Fruit fly (Drosophila melanogaster) whole organism, embryonic: ENCODE measurements around the gene sesB.

Experiments
- Antp ChIP-seq: fragments of 200-800 bp; sonication (Bioruptor generic); optimal IDR thresholded peaks from 3 replicates; lab custom pipeline; 2016; ENCODE audit warnings: missing biosample characterization, missing genetic modification characterization
- C15 ChIP-seq: fragments of 200-800 bp; sonication (Bioruptor generic); IDR thresholded peaks from 3 replicates; pipeline ENCODE4 v1.3.6; 2022; ENCODE audit warnings: missing biosample characterization, missing genetic modification characterization
- CG10543 ChIP-seq: fragments of 200-800 bp; sonication (Bioruptor generic); optimal IDR thresholded peaks from 3 replicates; lab custom pipeline; 2017; ENCODE audit warnings: missing biosample characterization, mild to moderate bottlenecking, missing genetic modification characterization, moderate library complexity
- CG10979 ChIP-seq: fragments of 200-800 bp; sonication (Bioruptor generic); optimal IDR thresholded peaks from 2 replicates; lab custom pipeline; 2018; ENCODE audit warnings: missing biosample characterization, mild to moderate bottlenecking, missing genetic modification characterization, moderate library complexity
- CG12104 ChIP-seq: fragments of 200-800 bp; sonication (Bioruptor generic); optimal IDR thresholded peaks from 3 replicates; lab custom pipeline; 2016; ENCODE audit warnings: missing biosample characterization, missing genetic modification characterization
- CG14710 ChIP-seq: fragments of 200-800 bp; sonication (Bioruptor generic); optimal IDR thresholded peaks from 3 replicates; lab custom pipeline; 2019; ENCODE audit warnings: missing biosample characterization, mild to moderate bottlenecking, missing genetic modification characterization, moderate library complexity
- CG17186 ChIP-seq: fragments of 200-800 bp; sonication (Bioruptor generic); optimal IDR thresholded peaks from 3 replicates; lab custom pipeline; 2017; ENCODE audit warnings: missing biosample characterization, missing genetic modification reagents, missing genetic modification characterization
- CG17359 ChIP-seq: fragments of 200-800 bp; sonication (Bioruptor generic); optimal IDR thresholded peaks from 3 replicates; lab custom pipeline; 2018; ENCODE audit warnings: missing biosample characterization, mild to moderate bottlenecking, missing genetic modification characterization, moderate library complexity
- CG17612 ChIP-seq: fragments of 200-800 bp; sonication (Bioruptor generic); IDR thresholded peaks from 2 replicates; pipeline ENCODE4 v1.3.6; 2022; ENCODE audit warnings: missing biosample characterization, missing genetic modification characterization
- CG2116 ChIP-seq: fragments of 200-800 bp; sonication (Bioruptor generic); optimal IDR thresholded peaks from 3 replicates; lab custom pipeline; 2018; ENCODE audit warnings: missing biosample characterization, mild to moderate bottlenecking, missing genetic modification characterization
- CG2199 ChIP-seq: fragments of 200-800 bp; sonication (Bioruptor generic); IDR thresholded peaks from 3 replicates; pipeline ENCODE4 v1.3.6; 2022; ENCODE audit warnings: missing biosample characterization, missing genetic modification characterization
- CG3065 ChIP-seq: fragments of 200-800 bp; sonication (Bioruptor generic); optimal IDR thresholded peaks from 2 replicates; lab custom pipeline; 2016; ENCODE audit warnings: missing biosample characterization, missing genetic modification characterization
- CG33557 ChIP-seq: fragments of 200-800 bp; sonication (Bioruptor generic); optimal IDR thresholded peaks from 2 replicates; lab custom pipeline; 2019; ENCODE audit warnings: missing biosample characterization, mild to moderate bottlenecking, missing genetic modification characterization, moderate library complexity
- CG3726 ChIP-seq: fragments of 200-800 bp; sonication (Bioruptor generic); IDR thresholded peaks from 3 replicates; pipeline ENCODE4, ENCODE4 v1.3.6; 2022; ENCODE audit warnings: missing biosample characterization, missing genetic modification characterization
- CG3838 ChIP-seq: fragments of 200-800 bp; sonication (Bioruptor generic); optimal IDR thresholded peaks from 3 replicates; lab custom pipeline; 2016; ENCODE audit warnings: missing biosample characterization, missing genetic modification characterization
- CG6175 ChIP-seq: fragments of 200-800 bp; sonication (Bioruptor generic); IDR thresholded peaks from 3 replicates; pipeline ENCODE4 v1.3.6; 2022; ENCODE audit warnings: missing biosample characterization, missing genetic modification characterization
- CG9932 ChIP-seq: fragments of 200-800 bp; sonication (Bioruptor generic); IDR thresholded peaks from 2 replicates; pipeline ENCODE4 v1.3.6; 2022; ENCODE audit warnings: missing biosample characterization, missing genetic modification characterization
- CoRest ChIP-seq: fragments of 200-800 bp; sonication (Bioruptor generic); optimal IDR thresholded peaks from 3 replicates; lab custom pipeline; 2018; ENCODE audit warnings: missing biosample characterization, mild to moderate bottlenecking, missing genetic modification characterization, moderate library complexity
- Dll ChIP-seq: fragments of 200-800 bp; sonication (Bioruptor generic); IDR thresholded peaks from 4 replicates; pipeline ENCODE4 v1.3.6; 2022; ENCODE audit warnings: missing biosample characterization, missing genetic modification characterization; ENCODE audit not compliant: partially characterized antibody
- Gug ChIP-seq: fragments of 200-800 bp; sonication (Bioruptor generic); IDR thresholded peaks from 4 replicates; pipeline ENCODE4 v1.3.6; 2022; ENCODE audit warnings: missing biosample characterization, missing genetic modification characterization
- H15 ChIP-seq: fragments of 200-800 bp; sonication (Bioruptor generic); IDR thresholded peaks from 3 replicates; pipeline ENCODE4 v1.3.6; 2022; ENCODE audit warnings: missing biosample characterization, missing genetic modification characterization
- Hr78 ChIP-seq, 2 experiments: fragments of 200-800 bp in 1 of 2; fragments of >200 bp in 1 of 2; sonication (Bioruptor generic) in 1 of 2; optimal IDR thresholded peaks; 2 replicates each; lab custom pipeline; 2017 to 2019; ENCODE audit warnings: missing biosample characterization in 2 of 2, missing genetic modification characterization in 2 of 2, mild to moderate bottlenecking in 1 of 2, moderate library complexity in 1 of 2
- MTF-1 ChIP-seq: fragments of 200-800 bp; sonication (Bioruptor generic); optimal IDR thresholded peaks from 2 replicates; lab custom pipeline; 2018; ENCODE audit warnings: missing biosample characterization, mild to moderate bottlenecking, missing genetic modification characterization, borderline replicate concordance
- Mes4 ChIP-seq: fragments of 200-800 bp; sonication (Bioruptor generic); optimal IDR thresholded peaks from 2 replicates; lab custom pipeline; 2016; ENCODE audit warnings: missing biosample characterization, missing genetic modification characterization
- NC2β ChIP-seq: fragments of 200-800 bp; sonication (Bioruptor generic); optimal IDR thresholded peaks from 2 replicates; lab custom pipeline; 2016; ENCODE audit warnings: missing biosample characterization, missing genetic modification characterization
- Nf-YC ChIP-seq: fragments of 200-800 bp; optimal IDR thresholded peaks from 3 replicates; lab custom pipeline; 2019; ENCODE audit warnings: missing biosample characterization, mild to moderate bottlenecking, missing genetic modification characterization, moderate library complexity
- NfI ChIP-seq: fragments of 200-800 bp; sonication (Bioruptor generic); optimal IDR thresholded peaks from 3 replicates; lab custom pipeline; 2018; ENCODE audit warnings: missing biosample characterization, mild to moderate bottlenecking, missing genetic modification characterization, moderate library complexity
- TFAM ChIP-seq: fragments of 200-800 bp; sonication (Bioruptor generic); optimal IDR thresholded peaks from 2 replicates; lab custom pipeline; 2017; ENCODE audit warnings: missing biosample characterization, missing genetic modification characterization, inconsistent platforms
- YL-1 ChIP-seq: fragments of 200-800 bp; sonication (Bioruptor generic); optimal IDR thresholded peaks from 3 replicates; lab custom pipeline; 2017; ENCODE audit warnings: missing biosample characterization, mild to moderate bottlenecking, missing genetic modification characterization
- abd-A ChIP-seq: fragments of 200-800 bp; sonication (Bioruptor generic); optimal IDR thresholded peaks from 3 replicates; lab custom pipeline; 2019; ENCODE audit warnings: missing biosample characterization, mild to moderate bottlenecking, missing genetic modification characterization, moderate library complexity
- amos ChIP-seq: fragments of 200-800 bp; sonication (Bioruptor generic); IDR thresholded peaks from 2 replicates; pipeline ENCODE4 v1.3.6; 2022; ENCODE audit warnings: missing biosample characterization, missing genetic modification characterization; ENCODE audit not compliant: partially characterized antibody
- ato ChIP-seq: fragments of 200-800 bp; sonication (Bioruptor generic); IDR thresholded peaks from 2 replicates; pipeline ENCODE4 v1.3.6; 2022; ENCODE audit warnings: missing biosample characterization, missing genetic modification characterization; ENCODE audit not compliant: partially characterized antibody
- chn ChIP-seq: fragments of 200-800 bp; sonication (Bioruptor generic); optimal IDR thresholded peaks from 2 replicates; lab custom pipeline; 2016; ENCODE audit warnings: missing biosample characterization, missing genetic modification characterization
- fd64A ChIP-seq: fragments of 200-800 bp; sonication (Bioruptor generic); optimal IDR thresholded peaks from 3 replicates; lab custom pipeline; 2018; ENCODE audit warnings: missing biosample characterization, mild to moderate bottlenecking, missing genetic modification characterization
- gsb ChIP-seq: fragments of 200-800 bp; sonication (Bioruptor generic); IDR thresholded peaks from 2 replicates; pipeline ENCODE4 v1.3.6; 2022; ENCODE audit warnings: missing biosample characterization, missing genetic modification characterization
- gsb-n ChIP-seq: fragments of 200-800 bp; sonication (Bioruptor generic); optimal IDR thresholded peaks from 3 replicates; lab custom pipeline; 2018; ENCODE audit warnings: missing biosample characterization, mild to moderate bottlenecking, missing genetic modification characterization
- ind ChIP-seq: fragments of 200-800 bp; sonication (Bioruptor generic); optimal IDR thresholded peaks from 3 replicates; lab custom pipeline; 2016; ENCODE audit warnings: missing biosample characterization, missing genetic modification characterization
- jigr1 ChIP-seq: fragments of 200-800 bp; sonication (Bioruptor generic); IDR thresholded peaks from 3 replicates; pipeline ENCODE4 v1.3.6; 2022; ENCODE audit warnings: missing biosample characterization, missing genetic modification characterization
- jumu ChIP-seq: fragments of 200-800 bp; sonication (Bioruptor generic); optimal IDR thresholded peaks from 3 replicates; lab custom pipeline; 2016; ENCODE audit warnings: missing biosample characterization, missing genetic modification characterization
- nmo ChIP-seq: fragments of 200-800 bp; sonication (Bioruptor generic); optimal IDR thresholded peaks from 2 replicates; lab custom pipeline; 2018; ENCODE audit warnings: missing biosample characterization, mild to moderate bottlenecking, missing genetic modification characterization, moderate library complexity
- oc ChIP-seq: fragments of 200-800 bp; sonication (Bioruptor generic); optimal IDR thresholded peaks from 2 replicates; lab custom pipeline; 2018; ENCODE audit warnings: missing biosample characterization, mild to moderate bottlenecking, missing genetic modification characterization, moderate library complexity
- rib ChIP-seq: fragments of 200-800 bp; sonication (Bioruptor generic); IDR thresholded peaks from 2 replicates; pipeline ENCODE4 v1.3.6; 2022; ENCODE audit warnings: missing biosample characterization, missing genetic modification characterization
- shn ChIP-seq: fragments of 200-800 bp; sonication (Bioruptor generic); optimal IDR thresholded peaks from 3 replicates; lab custom pipeline; 2016; ENCODE audit warnings: missing biosample characterization, missing genetic modification characterization
- sna ChIP-seq: fragments of 200-800 bp; sonication (Bioruptor generic); IDR thresholded peaks from 2 replicates; pipeline ENCODE4 v1.3.6; 2022; ENCODE audit warnings: missing biosample characterization, missing genetic modification characterization; ENCODE audit not compliant: partially characterized antibody
- so ChIP-seq: fragments of 200-800 bp; sonication (Bioruptor generic); IDR thresholded peaks from 3 replicates; pipeline ENCODE4 v1.3.6; 2022; ENCODE audit warnings: missing biosample characterization, missing genetic modification characterization
- wdn ChIP-seq: fragments of 200-800 bp; sonication (Bioruptor generic); IDR thresholded peaks from 2 replicates; pipeline ENCODE4 v1.3.6; 2022; ENCODE audit warnings: missing biosample characterization, missing genetic modification characterization
- z ChIP-seq: fragments of 200-800 bp; sonication (Bioruptor generic); IDR thresholded peaks from 3 replicates; pipeline ENCODE4 v1.3.6; 2022; ENCODE audit warnings: missing biosample characterization, missing genetic modification characterization
- zfh1 ChIP-seq: fragments of 200-800 bp; sonication (Bioruptor generic); IDR thresholded peaks from 3 replicates; pipeline ENCODE4 v1.3.6; 2022; ENCODE audit warnings: missing biosample characterization, missing genetic modification characterization

Gene sesB

DNA sequence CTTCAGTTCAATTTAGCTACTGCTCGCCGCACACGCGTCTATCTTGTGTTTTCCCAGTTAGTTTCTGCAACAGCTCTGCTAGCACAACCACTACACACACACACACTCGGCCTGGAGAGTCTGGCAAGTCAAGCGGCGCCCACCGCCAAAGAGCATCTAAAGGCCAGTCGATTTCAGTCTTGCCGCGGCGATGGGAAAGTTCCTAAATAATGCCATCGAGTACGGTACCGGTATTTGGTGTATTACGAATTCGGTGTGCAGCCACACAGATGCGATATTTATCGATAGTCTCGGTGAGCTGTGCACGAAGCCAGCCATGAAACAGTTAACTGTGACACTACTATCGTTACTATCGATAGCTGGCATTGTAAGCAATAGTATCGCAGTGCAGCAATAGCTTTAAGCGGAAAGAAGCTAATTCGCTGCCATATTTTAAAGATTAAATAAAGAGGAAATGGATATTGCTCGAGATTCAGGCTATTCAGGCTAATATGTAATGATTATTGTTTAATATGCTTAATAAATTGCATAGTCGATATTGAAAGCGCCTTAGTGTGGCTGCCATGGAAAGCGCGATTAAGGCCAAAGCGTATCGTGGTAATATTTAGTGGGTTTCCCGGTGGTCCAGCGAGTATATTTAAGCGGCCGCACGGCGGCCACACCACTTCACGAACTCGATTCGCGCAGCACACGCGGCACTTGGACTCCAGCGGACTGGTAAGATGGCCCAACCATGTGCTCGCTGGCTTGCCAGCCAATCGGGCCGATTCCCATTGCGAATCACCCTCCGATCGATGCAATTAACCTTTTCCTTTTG lies 41.8 kb downstream of the sesB start, which contains the start of gene stx (continued):
- TF ChIP-seq CG6175 (GFP tag; lab: Robert Waterston, UW) (0 out of 3 replicates have a peak, but pooled peaks have one; percentile 36), Antp (GFP tag; lab: Kevin White, UChicago) (no peak), jumu (GFP tag; lab: Kevin White, UChicago) (no peak), nmo (GFP tag; lab: Kevin White, UChicago) (peak; percentile 64), YL-1 (GFP tag; lab: Kevin White, UChicago) (peak; percentile 49), rib (GFP tag; lab: Robert Waterston, UW) (peak; percentile 71; the same call in 1 of the 2 replicates), oc (tag; lab: Kevin White, UChicago) (no peak), NfI (GFP tag; lab: Kevin White, UChicago) (peak; percentile 3), CG10979 (tag; lab: Kevin White, UChicago) (no peak), NC2β (GFP tag; lab: Kevin White, UChicago) (peak; percentile 11), CG2199 (GFP tag; lab: Robert Waterston, UW) (peak; percentile 53; the same call in 1 of the 3 replicates), Dll (GFP tag; lab: Robert Waterston, UW) (peak; percentile 99), CG3838 (GFP tag; lab: Kevin White, UChicago) (no peak), CG17359 (tag; lab: Kevin White, UChicago) (peak; percentile 63), C15 (GFP tag; lab: Robert Waterston, UW) (no peak), TFAM (no peak), CG17186 (GFP tag; lab: Kevin White, UChicago) (peak; percentile 49), ind (GFP tag; lab: Kevin White, UChicago) (no peak), CG3065 (GFP tag; lab: Kevin White, UChicago) (no peak), CG33557 (GFP tag; lab: Kevin White, UChicago) (no peak), CG9932 (peak; percentile 51; the same call in 1 of the 2 replicates), CG10543 (GFP tag; lab: Kevin White, UChicago) (peak; percentile 24), Mes4 (no peak), Hr78 (GFP tag; optimal IDR thresholded peaks at IDR 0.05; lab: Kevin White, UChicago) (peak in 1 of 2 experiments; percentile 50), shn (GFP tag; lab: Kevin White, UChicago) (peak; percentile 28), jigr1 (no peak), chn (GFP tag; lab: Kevin White, UChicago) (no peak), so (peak; percentile 32; the same call in 1 of the 3 replicates), Gug (peak; percentile 42; the same call in 3 of the 4 replicates), amos (GFP tag; lab: Robert Waterston, UW) (peak; percentile 98), H15 (0 out of 3 replicates have a peak, but pooled peaks have one; percentile 27), CG17612 (GFP tag; lab: Robert Waterston, UW) (0 out of 2 replicates have a peak, but pooled peaks have one; percentile 32), sna (GFP tag; lab: Robert Waterston, UW) (peak; percentile 98), CoRest (tag; lab: Kevin White, UChicago) (peak; percentile 30), CG14710 (peak; percentile 71), z (GFP tag; lab: Robert Waterston, UW) (no peak), Nf-YC (peak; percentile 70), fd64A (GFP tag; lab: Kevin White, UChicago) (peak; percentile 47), CG3726 (GFP tag; lab: Robert Waterston, UW) (no peak), CG2116 (GFP tag; lab: Kevin White, UChicago) (peak; percentile 84), abd-A (tag; lab: Kevin White, UChicago) (no peak), gsb (0 out of 2 replicates have a peak, but pooled peaks have one; percentile 14), MTF-1 (GFP tag; lab: Kevin White, UChicago) (peak; percentile 71), CG12104 (GFP tag; lab: Kevin White, UChicago) (peak; percentile 31), wdn (GFP tag; lab: Robert Waterston, UW) (peak; percentile 35; the same call in 1 of the 2 replicates), ato (GFP tag; lab: Robert Waterston, UW) (peak; percentile 90), zfh1 (peak; percentile 48; the same call in 2 of the 3 replicates), gsb-n (peak; percentile 2)
